Fruit fly (Drosophila melanogaster) Kc167 (cell line): ENCODE data around the gene Wwox.

Source experiments
- Myc ChIP-seq: fragments of >200 bp; optimal IDR thresholded peaks from 2 replicates; lab custom pipeline; 2017; ENCODE audit warnings: missing external identifiers
- Sin3A ChIP-seq: fragments of >200 bp; optimal IDR thresholded peaks from 2 replicates; lab custom pipeline; 2018; ENCODE audit warnings: missing external identifiers
- h ChIP-seq: fragments of >200 bp; optimal IDR thresholded peaks from 3 replicates; lab custom pipeline; 2018; ENCODE audit warnings: missing external identifiers
- psq ChIP-seq: fragments of >200 bp; optimal IDR thresholded peaks from 2 replicates; lab custom pipeline; 2017; ENCODE audit warnings: missing external identifiers

dm6 chr2L:7952351-7952750 lies 51.7 kb downstream of the Wwox start:
- TF ChIP-seq psq (lab: Kevin White, UChicago) = no peak
- TF ChIP-seq h (lab: Kevin White, UChicago) = no peak
- no peak for TF ChIP-seq Myc (lab: Kevin White, UChicago)
- TF ChIP-seq Sin3A (lab: Kevin White, UChicago) = no peak
